Worm (Caenorhabditis elegans) whole organism, L2 larva: Measurements from ENCODE around the gene srj-49.

ENCODE experiments used
- ZK546.5 ChIP-seq: sonication (generic microtip); optimal IDR thresholded peaks from 2 replicates; lab custom pipeline; 2017; ENCODE audit warnings: missing biosample characterization, missing genetic modification characterization
- ama-1 ChIP-seq: fragments of 150-350 bp; optimal IDR thresholded peaks from 2 replicates; lab custom pipeline; 2018; ENCODE audit warnings: inconsistent platforms
- elt-3 ChIP-seq: sonication (generic microtip); optimal IDR thresholded peaks from 2 replicates; lab custom pipeline; 2017; ENCODE audit warnings: missing biosample characterization, missing genetic modification characterization
- mdl-1 ChIP-seq, 2 experiments: fragments of 150-350 bp in 1 of 2; sonication (generic microtip) in 1 of 2; optimal IDR thresholded peaks; 2 replicates each; lab custom pipeline; 2017; ENCODE audit warnings: missing biosample characterization in 2 of 2, missing genetic modification characterization in 2 of 2
- nhr-77 ChIP-seq: fragments of 150-350 bp; optimal IDR thresholded peaks from 2 replicates; lab custom pipeline; 2014; ENCODE audit warnings: missing biosample characterization, missing genetic modification characterization
- snpc-4 ChIP-seq: fragments of 150-350 bp; optimal IDR thresholded peaks from 2 replicates; lab custom pipeline; 2014; ENCODE audit warnings: missing biosample characterization, missing genetic modification characterization
- unc-55 ChIP-seq: fragments of 150-350 bp; sonication (generic microtip); optimal IDR thresholded peaks from 3 replicates; lab custom pipeline; 2014; ENCODE audit warnings: missing biosample characterization, missing genetic modification reagents, missing genetic modification characterization
- zag-1 ChIP-seq: fragments of 150-350 bp; optimal IDR thresholded peaks from 2 replicates; lab custom pipeline; 2014; ENCODE audit warnings: missing biosample characterization, missing genetic modification characterization

DNA sequence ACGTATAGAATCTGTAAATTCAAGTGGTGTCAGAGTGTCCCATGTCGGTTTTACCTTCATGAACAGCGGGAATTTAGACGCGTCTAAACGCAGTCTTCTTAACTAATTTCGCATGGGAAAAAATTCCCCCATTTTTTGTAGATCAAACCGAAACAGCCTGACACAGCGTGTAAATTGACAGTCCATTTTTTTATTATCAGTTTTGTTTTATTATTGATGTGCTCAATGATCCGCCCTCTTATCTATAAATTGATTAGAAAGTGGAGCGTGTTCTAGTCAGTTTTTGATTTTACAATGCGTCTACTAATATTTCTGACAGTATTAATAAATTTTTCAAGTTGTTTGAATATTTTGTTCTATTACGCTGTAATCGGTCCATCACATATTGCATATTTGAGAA lies 931 bp upstream of the srj-49 start, which contains the start of gene ugt-53:
- TF ChIP-seq zag-1 (tag; lab: Kevin White, UChicago), result no peak
- no peak for TF ChIP-seq mdl-1 (tag; optimal IDR thresholded peaks at IDR 0.05; lab: Kevin White, UChicago)
- no peak for TF ChIP-seq snpc-4 (tag; lab: Kevin White, UChicago)
- TF ChIP-seq elt-3 (tag; lab: Kevin White, UChicago), result no peak
- TF ChIP-seq ama-1 (lab: Kevin White, UChicago), result no peak
- TF ChIP-seq ZK546.5 (tag; lab: Kevin White, UChicago), result no peak
- no peak for TF ChIP-seq unc-55 (GFP tag; lab: Kevin White, UChicago)
- no peak for TF ChIP-seq nhr-77 (tag; lab: Kevin White, UChicago)
